Worm (Caenorhabditis elegans): ENCODE measurements around the gene thn-4.

ce11 chrV:16834989-16835388 lies 36.3 kb downstream of the thn-4 start, which contains the start of gene tni-3:
- no peak for TF ChIP-seq Y116A8C.19 (tag; optimal IDR thresholded peaks at IDR 0.05; ENCODE audit: borderline replicate concordance)
- TF ChIP-seq egl-27 (tag; optimal IDR thresholded peaks at IDR 0.05): no peak

All from whole organism, L1 larva.